Worm (Caenorhabditis elegans) whole organism, mixed stage, embryonic: ENCODE results near the gene F59B1.6.
"Not testable (repeated sequence)": the region's sequence is repeated elsewhere in the genome, so short reads cannot be mapped to it uniquely, and the experiment has no call there.

Source experiments
- M03D4.4 ChIP-seq: sonication (generic microtip); optimal IDR thresholded peaks from 2 replicates; lab custom pipeline; 2017; ENCODE audit warnings: mild to moderate bottlenecking, missing genetic modification characterization, missing compliant biosample characterization
- bed-3 ChIP-seq: fragments of 200-800 bp; sonication (Bioruptor generic); optimal IDR thresholded peaks from 3 replicates; lab custom pipeline; 2018; ENCODE audit warnings: mild to moderate bottlenecking, missing genetic modification characterization, moderate library complexity, missing compliant biosample characterization
- blmp-1 ChIP-seq: fragments of 150-350 bp; optimal IDR thresholded peaks from 2 replicates; lab custom pipeline; 2014; ENCODE audit warnings: missing biosample characterization, missing genetic modification characterization
- ceh-39 ChIP-seq: fragments of 150-350 bp; optimal IDR thresholded peaks from 2 replicates; lab custom pipeline; 2014; ENCODE audit warnings: missing biosample characterization, missing genetic modification characterization
- ceh-43 ChIP-seq: fragments of 200-800 bp; sonication (Bioruptor generic); optimal IDR thresholded peaks from 2 replicates; lab custom pipeline; 2018; ENCODE audit warnings: mild to moderate bottlenecking, missing genetic modification characterization, moderate library complexity, missing compliant biosample characterization
- ces-1 ChIP-seq: fragments of 150-350 bp; optimal IDR thresholded peaks from 2 replicates; lab custom pipeline; 2014; ENCODE audit warnings: missing biosample characterization, missing genetic modification reagents, missing genetic modification characterization
- cnd-1 ChIP-seq: fragments of 200-800 bp; sonication (Bioruptor generic); optimal IDR thresholded peaks from 2 replicates; lab custom pipeline; 2018; ENCODE audit warnings: mild to moderate bottlenecking, missing genetic modification characterization, missing compliant biosample characterization
- drap-1 ChIP-seq: fragments of 200-800 bp; sonication (Bioruptor generic); optimal IDR thresholded peaks from 3 replicates; lab custom pipeline; 2018; ENCODE audit warnings: mild to moderate bottlenecking, missing genetic modification characterization, missing compliant biosample characterization
- flh-1 ChIP-seq: fragments of 200-800 bp; sonication (Bioruptor generic); optimal IDR thresholded peaks from 2 replicates; lab custom pipeline; 2018; ENCODE audit warnings: mild to moderate bottlenecking, missing genetic modification characterization, moderate library complexity, missing compliant biosample characterization
- ham-2 ChIP-seq: fragments of 200-800 bp; sonication (Bioruptor generic); optimal IDR thresholded peaks from 2 replicates; lab custom pipeline; 2018; ENCODE audit warnings: mild to moderate bottlenecking, missing genetic modification characterization, missing compliant biosample characterization
- hlh-1 ChIP-seq: fragments of 150-350 bp; optimal IDR thresholded peaks from 2 replicates; lab custom pipeline; 2014; ENCODE audit warnings: missing biosample characterization, missing genetic modification reagents, missing genetic modification characterization
- lin-13 ChIP-seq: fragments of 150-350 bp; optimal IDR thresholded peaks from 2 replicates; lab custom pipeline; 2014; ENCODE audit warnings: missing biosample characterization, missing genetic modification characterization
- lin-32 ChIP-seq: fragments of 200-800 bp; sonication (Bioruptor generic); optimal IDR thresholded peaks from 2 replicates; lab custom pipeline; 2018; ENCODE audit warnings: mild to moderate bottlenecking, missing genetic modification characterization, missing compliant biosample characterization
- lsy-2 ChIP-seq: fragments of 150-350 bp; optimal IDR thresholded peaks from 2 replicates; lab custom pipeline; 2014; ENCODE audit warnings: missing biosample characterization, missing genetic modification characterization
- mab-5 ChIP-seq: fragments of 150-350 bp; optimal IDR thresholded peaks from 2 replicates; lab custom pipeline; 2014; ENCODE audit warnings: missing biosample characterization, missing genetic modification characterization
- mep-1 ChIP-seq: fragments of 150-350 bp; optimal IDR thresholded peaks from 2 replicates; lab custom pipeline; 2017; ENCODE audit warnings: missing biosample characterization, missing genetic modification reagents, missing genetic modification characterization, inconsistent platforms
- mls-2 ChIP-seq: sonication (generic microtip); optimal IDR thresholded peaks from 2 replicates; lab custom pipeline; 2016; ENCODE audit warnings: mild to moderate bottlenecking, missing genetic modification characterization, moderate library complexity, missing compliant biosample characterization
- nhr-12 ChIP-seq: fragments of 150-350 bp; optimal IDR thresholded peaks from 2 replicates; lab custom pipeline; 2014; ENCODE audit warnings: missing biosample characterization, missing genetic modification characterization
- nhr-2 ChIP-seq: fragments of 150-350 bp; optimal IDR thresholded peaks from 2 replicates; lab custom pipeline; 2014; ENCODE audit warnings: missing biosample characterization, missing genetic modification characterization
- nhr-237 ChIP-seq: fragments of 150-350 bp; optimal IDR thresholded peaks from 2 replicates; lab custom pipeline; 2014; ENCODE audit warnings: missing biosample characterization, missing genetic modification characterization
- nhr-28 ChIP-seq: fragments of 150-350 bp; optimal IDR thresholded peaks from 2 replicates; lab custom pipeline; 2014; ENCODE audit warnings: missing biosample characterization, missing genetic modification characterization
- nhr-76 ChIP-seq: sonication (generic microtip); optimal IDR thresholded peaks from 2 replicates; lab custom pipeline; 2017; ENCODE audit warnings: missing biosample characterization, missing genetic modification characterization
- sem-2 ChIP-seq: fragments of 200-800 bp; sonication (Bioruptor generic); optimal IDR thresholded peaks from 2 replicates; lab custom pipeline; 2018; ENCODE audit warnings: mild to moderate bottlenecking, missing genetic modification characterization, missing compliant biosample characterization
- snpc-4 ChIP-seq: fragments of 150-350 bp; optimal IDR thresholded peaks from 2 replicates; lab custom pipeline; 2014; ENCODE audit warnings: missing biosample characterization, missing genetic modification characterization
- tbx-8 ChIP-seq: fragments of 200-800 bp; sonication (Bioruptor generic); optimal IDR thresholded peaks from 2 replicates; lab custom pipeline; 2018; ENCODE audit warnings: mild to moderate bottlenecking, missing genetic modification characterization, moderate library complexity, missing compliant biosample characterization
- unc-120 ChIP-seq: sonication (generic microtip); optimal IDR thresholded peaks from 2 replicates; lab custom pipeline; 2017; ENCODE audit warnings: missing genetic modification characterization, missing compliant biosample characterization; ENCODE audit not compliant: poor library complexity, severe bottlenecking
- unc-39 ChIP-seq: fragments of 150-350 bp; optimal IDR thresholded peaks from 2 replicates; lab custom pipeline; 2014; ENCODE audit warnings: missing biosample characterization, missing genetic modification characterization
- unc-62 ChIP-seq: fragments of 150-350 bp; optimal IDR thresholded peaks from 2 replicates; lab custom pipeline; 2014; ENCODE audit warnings: missing biosample characterization, missing genetic modification reagents, missing genetic modification characterization
- zip-8 ChIP-seq: fragments of 150-350 bp; optimal IDR thresholded peaks from 2 replicates; lab custom pipeline; 2014; ENCODE audit warnings: missing biosample characterization, missing genetic modification characterization
- ztf-11 ChIP-seq: fragments of 150-350 bp; optimal IDR thresholded peaks from 2 replicates; lab custom pipeline; 2014; ENCODE audit warnings: missing biosample characterization, missing genetic modification characterization

The F59B1.6 gene

DNA sequence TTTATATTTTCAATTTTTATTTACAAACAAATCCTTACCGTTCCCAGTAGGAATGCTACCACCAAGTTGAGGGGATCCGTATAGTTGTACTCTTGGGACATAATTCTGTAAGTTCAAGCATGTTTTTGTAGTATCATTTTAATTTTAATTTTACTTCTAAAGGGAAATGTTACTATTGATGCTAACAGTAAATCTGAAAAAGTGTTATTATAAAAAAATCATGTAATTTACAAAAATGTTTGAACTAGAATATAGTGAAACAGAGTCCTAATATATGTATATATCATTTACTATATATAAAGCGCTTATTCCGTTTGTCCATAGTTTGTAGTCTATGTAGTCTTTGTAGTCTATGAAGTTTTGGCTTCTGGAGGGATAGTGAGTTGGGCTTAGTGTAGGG is 10.9 kb downstream of the F59B1.6 start, which contains the start of gene srx-93:
Gene srx-93 (minus strand): TSS at position 101 of the 400 bp plus-strand sequence.
- TF ChIP-seq lsy-2 (tag; lab: Kevin White, UChicago); ztf-11 (tag; lab: Kevin White, UChicago); flh-1 (GFP tag; lab: Kevin White, UChicago): not testable (repeated sequence)

DNA sequence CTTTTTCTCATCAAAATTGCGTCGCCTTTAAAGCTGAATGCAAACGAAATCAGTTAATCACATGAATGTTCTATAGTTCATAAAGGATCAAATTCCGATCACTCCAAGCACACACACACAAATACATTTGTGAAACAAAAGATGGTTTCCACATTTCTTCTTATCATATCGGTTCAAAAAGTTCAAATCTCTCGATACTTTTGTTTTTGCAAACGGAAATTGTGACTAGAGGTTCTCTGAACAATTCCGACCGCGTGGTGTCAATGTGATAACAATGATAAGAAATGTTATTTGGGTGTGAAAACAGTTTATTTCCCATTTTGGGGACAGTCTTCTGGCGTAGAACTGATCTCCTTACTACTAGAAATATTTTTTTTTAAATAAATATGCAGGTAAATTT is 14.6 kb downstream of the F59B1.6 start:
- TF ChIP-seq nhr-2 (tag; lab: Kevin White, UChicago) (no peak), nhr-12 (tag; lab: Kevin White, UChicago) (no peak), mep-1 (tag; lab: Kevin White, UChicago) (no peak)
- TF ChIP-seq, all 35 proteins: peak for 0

DNA sequence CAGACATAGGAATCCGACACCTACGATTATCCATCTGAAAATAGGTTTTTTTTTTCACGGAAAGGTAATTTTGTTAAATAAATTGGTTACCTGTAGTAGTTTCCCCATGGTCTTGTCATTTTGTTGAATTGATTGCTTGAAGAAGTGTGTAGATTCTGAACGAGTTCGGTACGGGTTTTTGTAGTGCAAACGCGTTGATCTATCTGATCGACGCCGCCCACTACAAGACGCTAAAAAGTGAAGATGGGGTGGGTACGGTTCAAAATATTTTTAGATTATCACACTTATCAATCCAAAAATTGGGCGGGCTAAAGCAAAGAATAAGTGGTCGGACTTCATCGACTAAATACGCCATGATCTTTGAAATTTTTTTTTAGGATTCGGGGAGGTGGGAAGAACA is 17.1 kb downstream of the F59B1.6 start, which contains the start of gene T22F3.11:
Gene T22F3.11 (minus strand): TSS at position 157 of the 400 bp plus-strand sequence.
- TF ChIP-seq hlh-1 (tag; lab: Kevin White, UChicago) (no peak), M03D4.4 (tag; lab: Kevin White, UChicago) (no peak), tbx-8 (no peak), nhr-12 (tag; lab: Kevin White, UChicago) (no peak), unc-39 (tag; lab: Kevin White, UChicago) (no peak), mep-1 (tag; lab: Kevin White, UChicago) (no peak), ceh-43 (GFP tag; lab: Kevin White, UChicago) (no peak), drap-1 (GFP tag; lab: Kevin White, UChicago) (no peak), ham-2 (no peak), sem-2 (no peak), ces-1 (no peak), nhr-76 (tag; lab: Kevin White, UChicago) (no peak), ceh-39 (tag; lab: Kevin White, UChicago) (no peak), cnd-1 (tag; lab: Kevin White, UChicago) (no peak), flh-1 (GFP tag; lab: Kevin White, UChicago) (no peak), ztf-11 (tag; lab: Kevin White, UChicago) (no peak), nhr-237 (tag; lab: Kevin White, UChicago) (no peak), zip-8 (tag; lab: Kevin White, UChicago) (no peak), lsy-2 (tag; lab: Kevin White, UChicago) (no peak)

DNA sequence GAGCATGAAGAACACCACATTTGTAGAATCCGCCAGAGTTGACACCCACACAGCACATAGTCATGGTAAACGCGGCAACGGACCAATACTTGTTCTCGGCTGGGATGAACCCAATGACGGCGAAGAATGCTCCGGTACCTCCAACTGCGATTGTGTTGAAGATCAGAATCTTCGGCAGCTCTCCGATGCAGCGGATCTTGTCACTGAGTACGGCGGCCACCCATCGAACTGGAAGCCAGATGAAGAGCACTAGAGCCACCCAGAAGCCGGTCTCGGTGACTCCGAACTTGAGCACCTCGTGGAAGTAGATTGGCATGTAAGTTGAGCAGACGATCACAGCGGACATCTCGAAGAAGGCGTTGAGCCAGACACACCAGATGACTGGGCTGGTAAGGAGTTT is 18.4 kb downstream of the F59B1.6 start:
- TF ChIP-seq ceh-39 (tag; lab: Kevin White, UChicago) (no peak), unc-62 (GFP tag; lab: Kevin White, UChicago) (no peak), tbx-8 (no peak), nhr-28 (tag; lab: Kevin White, UChicago) (no peak), nhr-237 (tag; lab: Kevin White, UChicago) (no peak), lsy-2 (tag; lab: Kevin White, UChicago) (no peak), snpc-4 (tag; lab: Kevin White, UChicago) (no peak), blmp-1 (tag; lab: Kevin White, UChicago) (no peak), ztf-11 (tag; lab: Kevin White, UChicago) (no peak), cnd-1 (tag; lab: Kevin White, UChicago) (no peak), lin-32 (GFP tag; lab: Kevin White, UChicago) (no peak), lin-13 (no peak), nhr-2 (tag; lab: Kevin White, UChicago) (no peak), zip-8 (tag; lab: Kevin White, UChicago) (no peak), mls-2 (tag; lab: Kevin White, UChicago) (no peak), mab-5 (tag; lab: Kevin White, UChicago) (no peak)

DNA sequence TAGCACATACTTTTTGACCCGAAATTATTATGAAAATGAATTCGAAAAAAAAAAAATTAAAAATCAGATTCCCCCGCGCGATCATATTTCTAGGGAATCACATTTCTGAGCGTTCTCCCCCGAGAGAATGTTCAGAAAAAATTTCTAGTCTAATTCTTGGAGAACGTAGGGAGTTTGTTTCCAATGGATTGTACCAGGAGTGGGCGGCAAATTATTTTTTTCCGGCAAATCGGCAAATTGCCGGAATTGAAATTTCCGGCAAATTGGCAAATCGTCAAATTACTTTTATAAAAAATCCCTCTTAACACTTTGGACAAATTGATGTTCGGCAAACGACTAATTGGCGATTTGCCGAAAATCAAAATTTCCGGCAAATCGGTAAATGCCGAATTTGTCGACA is 19.8 kb downstream of the F59B1.6 start, which contains the start of gene T22F3.10:
Gene T22F3.10 (minus strand): TSS at position 101 of the 400 bp plus-strand sequence.
- no peak for TF ChIP-seq tbx-8
- TF ChIP-seq bed-3 (GFP tag; lab: Kevin White, UChicago): no peak
- TF ChIP-seq drap-1 (GFP tag; lab: Kevin White, UChicago): no peak
- no peak for TF ChIP-seq snpc-4 (tag; lab: Kevin White, UChicago)

- no peak for TF ChIP-seq unc-62 (GFP tag; lab: Kevin White, UChicago)
- no peak for TF ChIP-seq unc-120 (tag; lab: Kevin White, UChicago)
- TF ChIP-seq mls-2 (tag; lab: Kevin White, UChicago): no peak
Measured at ce11 chrV:3610709-3611108, 20.8 kb downstream of the F59B1.6 start.
